Fruit fly (Drosophila melanogaster) whole organism, embryonic: ENCODE results near the gene Atg6.
A peak's percentile ranks its signal among the peaks of the same experiment; 100 is the strongest.

Experiments
- Adf1 ChIP-seq: fragments of 200-800 bp; sonication (Bioruptor generic); IDR thresholded peaks from 2 replicates; pipeline ENCODE4 v1.3.6; 2022; ENCODE audit warnings: missing biosample characterization, missing genetic modification characterization
- CG10147 ChIP-seq: fragments of 200-800 bp; sonication (Bioruptor generic); optimal IDR thresholded peaks from 2 replicates; lab custom pipeline; 2019; ENCODE audit warnings: missing biosample characterization, mild to moderate bottlenecking, missing genetic modification characterization, moderate library complexity
- CG10654 ChIP-seq: fragments of 200-800 bp; sonication (Bioruptor generic); optimal IDR thresholded peaks from 2 replicates; lab custom pipeline; 2016; ENCODE audit warnings: missing biosample characterization, missing genetic modification characterization
- CG11093 ChIP-seq: fragments of 200-800 bp; sonication (Bioruptor generic); IDR thresholded peaks from 3 replicates; pipeline ENCODE4 v1.3.6; 2022; ENCODE audit warnings: missing biosample characterization, missing genetic modification characterization
- CG11696 ChIP-seq: fragments of 200-800 bp; sonication (Bioruptor generic); IDR thresholded peaks from 2 replicates; pipeline ENCODE4 v1.3.6; 2022; ENCODE audit warnings: missing biosample characterization, missing genetic modification characterization
- CG12104 ChIP-seq: fragments of 200-800 bp; sonication (Bioruptor generic); optimal IDR thresholded peaks from 3 replicates; lab custom pipeline; 2016; ENCODE audit warnings: missing biosample characterization, missing genetic modification characterization
- CG13424 ChIP-seq: fragments of 200-800 bp; sonication (Bioruptor generic); optimal IDR thresholded peaks from 2 replicates; lab custom pipeline; 2019; ENCODE audit warnings: missing biosample characterization, mild to moderate bottlenecking, missing genetic modification characterization, moderate library complexity
- CG1603 ChIP-seq: fragments of 200-800 bp; sonication (Bioruptor generic); optimal IDR thresholded peaks from 2 replicates; lab custom pipeline; 2019; ENCODE audit warnings: missing biosample characterization, mild to moderate bottlenecking, missing genetic modification characterization, moderate library complexity
- CG17328 ChIP-seq: fragments of 200-800 bp; sonication (Bioruptor generic); IDR thresholded peaks from 2 replicates; pipeline ENCODE4 v1.3.6; 2022; ENCODE audit warnings: missing biosample characterization, missing genetic modification characterization
- CG18619 ChIP-seq: fragments of 200-800 bp; sonication (Bioruptor generic); optimal IDR thresholded peaks from 3 replicates; lab custom pipeline; 2017; ENCODE audit warnings: missing biosample characterization, mild to moderate bottlenecking, missing genetic modification characterization
- CG18764 ChIP-seq: fragments of 200-800 bp; sonication (Bioruptor generic); optimal IDR thresholded peaks from 3 replicates; lab custom pipeline; 2016; ENCODE audit warnings: missing biosample characterization, missing genetic modification characterization
- CG2678 ChIP-seq: fragments of 200-800 bp; sonication (Bioruptor generic); optimal IDR thresholded peaks from 3 replicates; lab custom pipeline; 2019; ENCODE audit warnings: missing biosample characterization, mild to moderate bottlenecking, missing genetic modification characterization, moderate library complexity
- CG31441 ChIP-seq: fragments of 200-800 bp; sonication (Bioruptor generic); IDR thresholded peaks from 2 replicates; pipeline ENCODE4 v1.3.6; 2022; ENCODE audit warnings: missing biosample characterization, missing genetic modification characterization
- CG34422 ChIP-seq: fragments of 200-800 bp; sonication (Bioruptor generic); IDR thresholded peaks from 3 replicates; pipeline ENCODE4 v1.3.6; 2022; ENCODE audit warnings: missing biosample characterization, missing genetic modification characterization
- CG3847 ChIP-seq: fragments of 200-800 bp; sonication (Bioruptor generic); IDR thresholded peaks from 2 replicates; pipeline ENCODE4 v1.3.6; 2022; ENCODE audit warnings: missing biosample characterization, missing genetic modification characterization
- CG5180 ChIP-seq: fragments of 200-800 bp; sonication (Bioruptor generic); optimal IDR thresholded peaks from 3 replicates; lab custom pipeline; 2017; ENCODE audit warnings: missing biosample characterization, missing genetic modification characterization, mild to moderate bottlenecking, moderate library complexity, missing genetic modification reagents
- CG5245 ChIP-seq: fragments of 200-800 bp; sonication (Bioruptor generic); optimal IDR thresholded peaks from 3 replicates; lab custom pipeline; 2016; ENCODE audit warnings: missing biosample characterization, missing genetic modification characterization
- CG6689 ChIP-seq: fragments of 200-800 bp; sonication (Bioruptor generic); IDR thresholded peaks from 2 replicates; pipeline ENCODE4 v1.3.6; 2022; ENCODE audit warnings: missing biosample characterization, missing genetic modification characterization
- CG8359 ChIP-seq: fragments of 200-800 bp; sonication (Bioruptor generic); optimal IDR thresholded peaks from 2 replicates; lab custom pipeline; 2017; ENCODE audit warnings: missing biosample characterization, mild to moderate bottlenecking, missing genetic modification characterization, borderline replicate concordance
- Dek ChIP-seq: fragments of 200-800 bp; sonication (Bioruptor generic); optimal IDR thresholded peaks from 3 replicates; lab custom pipeline; 2019; ENCODE audit warnings: missing biosample characterization, mild to moderate bottlenecking, missing genetic modification characterization, moderate library complexity
- Ets65A ChIP-seq: fragments of 200-800 bp; sonication (Bioruptor generic); peaks from one replicate; lab custom pipeline; 2016; ENCODE audit warnings: missing biosample characterization, missing genetic modification characterization
- Hand ChIP-seq: fragments of 200-800 bp; sonication (Bioruptor generic); optimal IDR thresholded peaks from 2 replicates; lab custom pipeline; 2017; ENCODE audit warnings: mild to moderate bottlenecking, missing biosample characterization, missing genetic modification reagents, missing genetic modification characterization
- Hr51 ChIP-seq, 2 experiments: fragments of 200-800 bp; sonication (Bioruptor generic); optimal IDR thresholded peaks; 2 replicates in 1 of 2; 3 replicates in 1 of 2; lab custom pipeline; 2016 to 2018; ENCODE audit warnings: missing biosample characterization in 2 of 2, missing genetic modification characterization in 2 of 2, mild to moderate bottlenecking in 1 of 2, moderate library complexity in 1 of 2
- Max ChIP-seq: fragments of 200-800 bp; sonication (Bioruptor generic); optimal IDR thresholded peaks from 2 replicates; lab custom pipeline; 2016; ENCODE audit warnings: missing biosample characterization, mild to moderate bottlenecking, missing genetic modification characterization
- Neu2 ChIP-seq: fragments of 200-800 bp; sonication (Bioruptor generic); optimal IDR thresholded peaks from 3 replicates; lab custom pipeline; 2016; ENCODE audit warnings: missing biosample characterization, missing genetic modification characterization, borderline replicate concordance
- Pdp1 ChIP-seq, 2 experiments: fragments of 200-800 bp; sonication (Bioruptor generic); optimal IDR thresholded peaks; 3 replicates each; lab custom pipeline; 2016; ENCODE audit warnings: missing biosample characterization in 2 of 2, missing genetic modification characterization in 2 of 2, mild to moderate bottlenecking in 1 of 2, moderate library complexity in 1 of 2
- Six4 ChIP-seq: fragments of 200-800 bp; sonication (Bioruptor generic); optimal IDR thresholded peaks from 2 replicates; lab custom pipeline; 2016; ENCODE audit warnings: missing biosample characterization, missing genetic modification characterization
- Vsx1 ChIP-seq: fragments of 200-800 bp; sonication (Bioruptor generic); optimal IDR thresholded peaks from 2 replicates; lab custom pipeline; 2017; ENCODE audit warnings: missing biosample characterization, mild to moderate bottlenecking, missing genetic modification characterization, missing genetic modification reagents
- Xrp1 ChIP-seq: fragments of 200-800 bp; sonication (Bioruptor generic); IDR thresholded peaks from 2 replicates; pipeline ENCODE4 v1.3.6; 2022; ENCODE audit warnings: missing biosample characterization, missing genetic modification characterization
- az2 ChIP-seq: fragments of 200-800 bp; sonication (Bioruptor generic); optimal IDR thresholded peaks from 3 replicates; lab custom pipeline; 2016; ENCODE audit warnings: missing biosample characterization, missing genetic modification characterization
- chif ChIP-seq, 2 experiments: fragments of 200-800 bp; sonication (Bioruptor generic); optimal IDR thresholded peaks; 3 replicates each; lab custom pipeline; 2016; ENCODE audit warnings: missing biosample characterization in 2 of 2, missing genetic modification characterization in 2 of 2
- cwo ChIP-seq: fragments of 200-800 bp; sonication (Bioruptor generic); optimal IDR thresholded peaks from 3 replicates; lab custom pipeline; 2017; ENCODE audit warnings: missing biosample characterization, missing genetic modification characterization, mild to moderate bottlenecking, moderate library complexity, missing genetic modification reagents
- danr ChIP-seq: fragments of 200-800 bp; sonication (Bioruptor generic); IDR thresholded peaks from 2 replicates; pipeline ENCODE4 v1.3.6; 2022; ENCODE audit warnings: missing biosample characterization, missing genetic modification characterization
- dysf ChIP-seq: fragments of 200-800 bp; sonication (Bioruptor generic); IDR thresholded peaks from 3 replicates; pipeline ENCODE4 v1.3.6; 2022; ENCODE audit warnings: missing biosample characterization, missing genetic modification characterization
- esg ChIP-seq: fragments of 200-800 bp; sonication (Bioruptor generic); conservative IDR thresholded peaks from 2 replicates; pipeline ENCODE4 v1.3.6; 2022; ENCODE audit warnings: missing biosample characterization, missing genetic modification characterization
- fd102C ChIP-seq: fragments of 200-800 bp; sonication (Bioruptor generic); optimal IDR thresholded peaks from 2 replicates; lab custom pipeline; 2018; ENCODE audit warnings: missing biosample characterization, mild to moderate bottlenecking, missing genetic modification characterization, moderate library complexity
- gfzf ChIP-seq: fragments of 200-800 bp; sonication (Bioruptor generic); optimal IDR thresholded peaks from 2 replicates; lab custom pipeline; 2016; ENCODE audit warnings: missing biosample characterization, mild to moderate bottlenecking, missing genetic modification characterization, moderate library complexity
- grau ChIP-seq: fragments of 200-800 bp; optimal IDR thresholded peaks from 3 replicates; lab custom pipeline; 2019; ENCODE audit warnings: missing biosample characterization, mild to moderate bottlenecking, missing genetic modification characterization, moderate library complexity
- gt ChIP-seq: fragments of 200-800 bp; sonication (Bioruptor generic); IDR thresholded peaks from 2 replicates; pipeline ENCODE4 v1.3.6; 2022; ENCODE audit warnings: missing biosample characterization, missing genetic modification characterization
- ham ChIP-seq: fragments of 200-800 bp; sonication (Bioruptor generic); IDR thresholded peaks from 2 replicates; pipeline ENCODE4 v1.3.6; 2022; ENCODE audit warnings: missing biosample characterization, missing genetic modification characterization
- ind ChIP-seq: fragments of 200-800 bp; sonication (Bioruptor generic); optimal IDR thresholded peaks from 3 replicates; lab custom pipeline; 2016; ENCODE audit warnings: missing biosample characterization, missing genetic modification characterization
- insv ChIP-seq, 2 experiments: fragments of 200-800 bp; sonication (Bioruptor generic); optimal IDR thresholded peaks; 3 replicates each; lab custom pipeline; 2016 to 2018; ENCODE audit warnings: missing biosample characterization in 2 of 2, missing genetic modification characterization in 2 of 2
- lola ChIP-seq, 3 experiments: fragments of >200 bp in 2 of 3; fragments of 200-800 bp in 1 of 3; sonication (Bioruptor generic) in 1 of 3; optimal IDR thresholded peaks; 2 replicates each; lab custom pipeline; 2017 to 2019; ENCODE audit warnings: missing biosample characterization in 3 of 3, missing genetic modification characterization in 3 of 3, mild to moderate bottlenecking in 1 of 3, moderate library complexity in 1 of 3
- pum ChIP-seq: fragments of 200-800 bp; sonication (Bioruptor generic); optimal IDR thresholded peaks from 2 replicates; lab custom pipeline; 2016; ENCODE audit warnings: missing biosample characterization, missing genetic modification characterization
- slbo ChIP-seq: fragments of 200-800 bp; sonication (Bioruptor generic); IDR thresholded peaks from 2 replicates; pipeline ENCODE4 v1.3.6; 2022; ENCODE audit warnings: missing biosample characterization, missing genetic modification characterization
- tap ChIP-seq: fragments of 200-800 bp; optimal IDR thresholded peaks from 3 replicates; lab custom pipeline; 2019; ENCODE audit warnings: missing biosample characterization, mild to moderate bottlenecking, missing genetic modification characterization, moderate library complexity
- zen2 ChIP-seq: fragments of 200-800 bp; sonication (Bioruptor generic); IDR thresholded peaks from 3 replicates; pipeline ENCODE4 v1.3.6; 2022; ENCODE audit warnings: missing biosample characterization, missing genetic modification characterization; ENCODE audit not compliant: partially characterized antibody

The Atg6 gene

dm6 chr3R:24099039-24100026 is 48.8 kb upstream of the Atg6 start (continued):
- TF ChIP-seq lola (GFP tag; optimal IDR thresholded peaks at IDR 0.05; lab: Kevin White, UChicago), result peak in 1 of 3 experiments; percentile 52
- TF ChIP-seq Vsx1 (GFP tag; lab: Kevin White, UChicago), result peak; percentile 21
- peak; percentile 66 for TF ChIP-seq CG5245 (GFP tag; lab: Kevin White, UChicago)
- peak; percentile 56 for TF ChIP-seq CG11093 (GFP tag; lab: Robert Waterston, UW)
- no peak for TF ChIP-seq gfzf (GFP tag; lab: Kevin White, UChicago)
- TF ChIP-seq Six4 (GFP tag; lab: Kevin White, UChicago), result peak; percentile 62
- peak; percentile 54 for TF ChIP-seq CG10147 (GFP tag; lab: Kevin White, UChicago)
- no peak for TF ChIP-seq zen2 (GFP tag; lab: Robert Waterston, UW)
- peak; percentile 76 for TF ChIP-seq CG1603 (tag; lab: Kevin White, UChicago)
- TF ChIP-seq gt (GFP tag; lab: Robert Waterston, UW), result 0 out of 2 replicates have a peak, but pooled peaks have one; percentile 17
- peak; percentile 58 for TF ChIP-seq Dek (tag; lab: Kevin White, UChicago)
- TF ChIP-seq CG11696 (GFP tag; lab: Robert Waterston, UW), result peak; percentile 68
- TF ChIP-seq CG34422 (GFP tag; lab: Robert Waterston, UW), result peak; percentile 89
- TF ChIP-seq chif (GFP tag; optimal IDR thresholded peaks at IDR 0.05; lab: Kevin White, UChicago), result peak; percentile 84 to 89
- no peak for TF ChIP-seq danr (GFP tag; lab: Robert Waterston, UW)
- no peak for TF ChIP-seq CG8359 (GFP tag; lab: Kevin White, UChicago)
- peak; percentile 85 for TF ChIP-seq az2
- TF ChIP-seq cwo, result peak; percentile 53
- no peak for TF ChIP-seq insv (GFP tag; optimal IDR thresholded peaks at IDR 0.05; lab: Kevin White, UChicago)
- TF ChIP-seq CG5180 (GFP tag; lab: Kevin White, UChicago), result no peak
- peak; percentile 82 for TF ChIP-seq ind (GFP tag; lab: Kevin White, UChicago)
- peak; percentile 72 for TF ChIP-seq CG18619
- peak; percentile 77 for TF ChIP-seq tap (tag; lab: Kevin White, UChicago)
- peak; percentile 32; the same call in 1 of the 2 replicates for TF ChIP-seq Adf1
- peak; percentile 65 for TF ChIP-seq CG18764
- TF ChIP-seq CG10654 (GFP tag; lab: Kevin White, UChicago), result peak; percentile 35

- TF ChIP-seq CG3847 (GFP tag; lab: Robert Waterston, UW) (peak; percentile 20; the same call in 1 of the 2 replicates), Max (GFP tag; lab: Kevin White, UChicago) (no peak), Hr51 (GFP tag; optimal IDR thresholded peaks at IDR 0.05; lab: Kevin White, UChicago) (peak in 1 of 2 experiments; percentile 52), Ets65A (GFP tag; lab: Kevin White, UChicago) (no peak), CG17328 (GFP tag; lab: Robert Waterston, UW) (no peak), CG6689 (GFP tag; lab: Robert Waterston, UW) (no peak), Pdp1 (GFP tag; optimal IDR thresholded peaks at IDR 0.05; lab: Kevin White, UChicago) (peak in 1 of 2 experiments; percentile 16), Xrp1 (GFP tag; lab: Robert Waterston, UW) (no peak), CG31441 (GFP tag; lab: Robert Waterston, UW) (peak; percentile 32; the same call in 1 of the 2 replicates), fd102C (GFP tag; lab: Kevin White, UChicago) (no peak), grau (tag; lab: Kevin White, UChicago) (peak; percentile 63), slbo (GFP tag; lab: Robert Waterston, UW) (peak; percentile 32; the same call in 1 of the 2 replicates), Hand (GFP tag; lab: Kevin White, UChicago) (peak; percentile 38), ham (GFP tag; lab: Robert Waterston, UW) (no peak), CG13424 (tag; lab: Kevin White, UChicago) (peak; percentile 43), Neu2 (GFP tag; lab: Kevin White, UChicago) (no peak), pum (GFP tag; lab: Kevin White, UChicago) (no peak), esg (GFP tag; lab: Robert Waterston, UW) (no peak), CG12104 (GFP tag; lab: Kevin White, UChicago) (peak; percentile 7), dysf (GFP tag; lab: Robert Waterston, UW) (peak; percentile 45; the same call in 1 of the 3 replicates), CG10147 (GFP tag; lab: Kevin White, UChicago) (no peak), CG2678 (peak; percentile 14)
These were observed 42.8 kb upstream of the Atg6 start for dm6 chr3R:24093430-24093829.
